Worm (Caenorhabditis elegans): Measurements from ENCODE around the gene D1005.10.

The D1005.10 gene

ce11 chrX:1483229-1483628, 2.8 kb downstream of the D1005.10 start:
- TF ChIP-seq lsl-1 (GFP tag; optimal IDR thresholded peaks at IDR 0.05) (no peak), cebp-2 (GFP tag; IDR thresholded peaks at IDR 0.05) (no peak), Y53F4B.3 (GFP tag; IDR thresholded peaks at IDR 0.05) (no peak), athp-1 (tag; optimal IDR thresholded peaks at IDR 0.05) (no peak), F39B2.1 (GFP tag; IDR thresholded peaks at IDR 0.05) (no peak), egrh-3 (GFP tag; IDR thresholded peaks at IDR 0.05) (no peak), repo-1 (tag; optimal IDR thresholded peaks at IDR 0.05) (no peak), cebp-1 (GFP tag; IDR thresholded peaks at IDR 0.05) (no peak), cebp-1 (tag; optimal IDR thresholded peaks at IDR 0.05) (no peak), hlh-12 (tag; optimal IDR thresholded peaks at IDR 0.05) (no peak), F23B12.7 (tag; optimal IDR thresholded peaks at IDR 0.05; ENCODE audit: insufficient read depth) (no peak), rpc-1 (optimal IDR thresholded peaks at IDR 0.05) (no peak), rpc-1 (tag; optimal IDR thresholded peaks at IDR 0.05) (no peak), Y56A3A.18 (GFP tag; IDR thresholded peaks at IDR 0.05) (no peak), Y53G8AR.9 (GFP tag; conservative IDR thresholded peaks at IDR 0.05) (no peak)

DNA sequence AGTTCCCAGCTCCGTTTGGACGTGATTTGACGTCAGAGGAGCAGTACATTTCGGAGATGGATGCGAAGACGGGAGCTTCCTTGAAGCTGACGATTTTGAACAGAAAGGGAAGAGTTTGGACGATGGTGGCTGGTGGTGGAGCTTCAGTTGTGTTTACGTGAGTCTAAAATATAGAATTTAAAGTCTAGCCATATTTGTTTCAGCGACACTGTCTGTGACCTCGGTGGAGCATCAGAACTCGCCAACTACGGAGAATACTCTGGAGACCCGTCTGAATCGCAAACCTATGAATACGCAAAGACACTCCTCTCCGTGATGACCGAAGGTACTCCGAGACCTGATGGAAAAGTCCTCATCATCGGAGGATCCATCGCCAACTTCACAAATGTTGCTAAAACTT, 5.4 kb downstream of the D1005.10 start:
- TF ChIP-seq bed-1 (GFP tag; IDR thresholded peaks at IDR 0.05) = 0 out of 2 replicates have a peak, but pooled peaks have one; percentile 61
- no peak for TF ChIP-seq nhr-90 (tag; optimal IDR thresholded peaks at IDR 0.05)
- no peak for TF ChIP-seq attf-5 (GFP tag; optimal IDR thresholded peaks at IDR 0.05)
- TF ChIP-seq aptf-2 (GFP tag; conservative IDR thresholded peaks at IDR 0.05) = no peak

ce11 chrX:1479637-1480036, 6.3 kb downstream of the D1005.10 start:
- TF ChIP-seq Y67H2A.10 (GFP tag; conservative IDR thresholded peaks at IDR 0.05) = no peak
- no peak for TF ChIP-seq aptf-3 (GFP tag; IDR thresholded peaks at IDR 0.05)

ce11 chrX:1479190-1479589, 6.8 kb downstream of the D1005.10 start, which contains the start of gene acly-1:
TSS of gene acly-1 (plus strand) at chrX:1479542.
- TF ChIP-seq tlf-1 (GFP tag; optimal IDR thresholded peaks at IDR 0.05) = no peak
- no peak for TF ChIP-seq rcor-1 (GFP tag; IDR thresholded peaks at IDR 0.05)
- TF ChIP-seq nhr-27 (tag; optimal IDR thresholded peaks at IDR 0.05) = no peak
- TF ChIP-seq zim-3 (tag; optimal IDR thresholded peaks at IDR 0.05) = no peak
- no peak for TF ChIP-seq die-1 (tag; optimal IDR thresholded peaks at IDR 0.05)
- no peak for TF ChIP-seq attf-6 (GFP tag; IDR thresholded peaks at IDR 0.05)
- TF ChIP-seq cebp-1 (GFP tag; IDR thresholded peaks at IDR 0.05) = peak; percentile 89
- TF ChIP-seq cebp-1 (tag; optimal IDR thresholded peaks at IDR 0.05) = peak; percentile 93
- no peak for TF ChIP-seq F55B11.4 (tag; optimal IDR thresholded peaks at IDR 0.05; ENCODE audit: borderline replicate concordance, insufficient read depth)
- no peak for TF ChIP-seq F10E7.11 (tag; optimal IDR thresholded peaks at IDR 0.05)

DNA sequence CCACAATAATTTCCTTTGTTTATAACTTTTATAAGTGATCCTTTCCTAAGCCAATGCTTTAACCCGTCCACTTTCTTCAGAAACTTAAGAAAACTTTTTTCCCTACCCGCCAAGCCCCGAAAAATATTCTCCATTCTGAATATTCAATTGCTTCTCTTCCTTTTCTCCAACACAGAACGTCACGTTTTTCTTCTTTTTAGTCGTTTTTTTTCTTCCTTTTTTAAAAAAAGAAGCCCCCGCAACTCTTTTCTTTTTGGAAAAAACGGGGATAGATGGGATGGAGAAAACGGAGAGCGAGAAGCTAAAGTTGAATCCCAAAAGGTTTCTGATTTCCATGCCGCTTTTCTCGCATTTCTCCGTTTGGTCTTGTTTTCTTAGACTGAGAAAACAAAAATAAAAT, 7.4 kb downstream of the D1005.10 start:
- TF ChIP-seq F37B4.10 (GFP tag; IDR thresholded peaks at IDR 0.05) (no peak), xnd-1 (tag; optimal IDR thresholded peaks at IDR 0.05) (no peak), lsl-1 (GFP tag; optimal IDR thresholded peaks at IDR 0.05) (no peak), mxl-1 (tag; optimal IDR thresholded peaks at IDR 0.05) (no peak), Y56A3A.18 (GFP tag; IDR thresholded peaks at IDR 0.05) (no peak)

ce11 chrX:1477932-1478331, 8.1 kb downstream of the D1005.10 start:
- peak; percentile 33 for TF ChIP-seq tbp1 (GFP tag; optimal IDR thresholded peaks at IDR 0.05)
- peak; percentile 64 for TF ChIP-seq lin-40 (tag; optimal IDR thresholded peaks at IDR 0.05)
- TF ChIP-seq B0261.1 (tag; optimal IDR thresholded peaks at IDR 0.05) = no peak
- TF ChIP-seq C06A6.2 (GFP tag; conservative IDR thresholded peaks at IDR 0.05) = 0 out of 2 replicates have a peak, but pooled peaks have one; percentile 29
- TF ChIP-seq Y53G8AR.9 (GFP tag; conservative IDR thresholded peaks at IDR 0.05) = no peak
- peak; percentile 76 for TF ChIP-seq F22D6.2 (tag; optimal IDR thresholded peaks at IDR 0.05)
- peak; percentile 42; the same call in 1 of the 2 replicates for TF ChIP-seq dox-1 (GFP tag; IDR thresholded peaks at IDR 0.05)
- peak; percentile 11; the same call in 1 of the 2 replicates for TF ChIP-seq mcd-1 (GFP tag; IDR thresholded peaks at IDR 0.05)
- TF ChIP-seq ceh-40 (GFP tag; IDR thresholded peaks at IDR 0.05) = no peak
- peak; percentile 36 for TF ChIP-seq let-607 (tag; optimal IDR thresholded peaks at IDR 0.05)
- TF ChIP-seq somi-1 (GFP tag; optimal IDR thresholded peaks at IDR 0.05) = peak; percentile 3
- no peak for TF ChIP-seq cebp-1 (GFP tag; IDR thresholded peaks at IDR 0.05)
- TF ChIP-seq cebp-1 (tag; optimal IDR thresholded peaks at IDR 0.05) = peak; percentile 39
- peak; percentile 71 for TF ChIP-seq nhr-80 (tag; optimal IDR thresholded peaks at IDR 0.05)
